Fruit fly (Drosophila melanogaster): ENCODE measurements around the gene Cad86C.
A peak's percentile ranks its signal among the peaks of the same experiment; 100 is the strongest.

Cad86C gene

dm6 chr3R:10875515-10876434, 48.9 kb downstream of the Cad86C start, which contains the start of gene Sodh2 (continued):
- TF ChIP-seq wor (GFP tag; IDR thresholded peaks at IDR 0.05): no peak; the same call in 1 of the 2 replicates
- peak; percentile 80 for TF ChIP-seq CG9437 (GFP tag; optimal IDR thresholded peaks at IDR 0.05)
- TF ChIP-seq Lim3 (GFP tag; IDR thresholded peaks at IDR 0.05): no peak
- TF ChIP-seq grn (GFP tag; optimal IDR thresholded peaks at IDR 0.05): peak; percentile 30
- TF ChIP-seq shn (GFP tag; optimal IDR thresholded peaks at IDR 0.05): no peak
- no peak for TF ChIP-seq CG12744 (GFP tag; optimal IDR thresholded peaks at IDR 0.05)
- peak; percentile 90 for TF ChIP-seq CG13296 (GFP tag; optimal IDR thresholded peaks at IDR 0.05)
- peak; percentile 85 for TF ChIP-seq rib (GFP tag; IDR thresholded peaks at IDR 0.05)
- TF ChIP-seq CG17829 (tag; optimal IDR thresholded peaks at IDR 0.05): peak; percentile 83
- peak; percentile 5 for TF ChIP-seq twi (tag; optimal IDR thresholded peaks at IDR 0.05)
- peak; percentile 34; the same call in 1 of the 2 replicates for TF ChIP-seq ham (GFP tag; IDR thresholded peaks at IDR 0.05)
- peak; percentile 51 for TF ChIP-seq CG8388 (GFP tag; optimal IDR thresholded peaks at IDR 0.05)
- TF ChIP-seq CG4404 (GFP tag; IDR thresholded peaks at IDR 0.05): peak; percentile 37; the same call in 1 of the 2 replicates
- no peak for TF ChIP-seq CG4730 (GFP tag; IDR thresholded peaks at IDR 0.05)
- 0 out of 2 replicates have a peak, but pooled peaks have one; percentile 44 for TF ChIP-seq E2f2 (GFP tag; IDR thresholded peaks at IDR 0.05)
- TF ChIP-seq HHEX (GFP tag; optimal IDR thresholded peaks at IDR 0.05): peak; percentile 84
- peak; percentile 92 for TF ChIP-seq CG2120 (GFP tag; optimal IDR thresholded peaks at IDR 0.05)
- TF ChIP-seq Chrac-16 (GFP tag; optimal IDR thresholded peaks at IDR 0.05): peak; percentile 40
- peak; percentile 45 for TF ChIP-seq CG1647 (GFP tag; optimal IDR thresholded peaks at IDR 0.05)
- TF ChIP-seq ro (GFP tag; IDR thresholded peaks at IDR 0.05): no peak
- TF ChIP-seq CG8290 (GFP tag; optimal IDR thresholded peaks at IDR 0.05): no peak
- peak in 1 of 2 experiments; percentile 94 for TF ChIP-seq CG8290 (tag; optimal IDR thresholded peaks at IDR 0.05)
- peak; percentile 74 for TF ChIP-seq seq (GFP tag; IDR thresholded peaks at IDR 0.05)
- peak; percentile 88 for TF ChIP-seq CG7556 (GFP tag; optimal IDR thresholded peaks at IDR 0.05)
- peak; percentile 11 for TF ChIP-seq Atf-2 (GFP tag; optimal IDR thresholded peaks at IDR 0.05)
- TF ChIP-seq CG12391 (tag; optimal IDR thresholded peaks at IDR 0.05): peak; percentile 77
- TF ChIP-seq ttk (GFP tag; IDR thresholded peaks at IDR 0.05): no peak
- peak; percentile 59 for TF ChIP-seq phol (tag; optimal IDR thresholded peaks at IDR 0.05)
- TF ChIP-seq Blimp-1 (GFP tag; optimal IDR thresholded peaks at IDR 0.05): peak; percentile 75
- TF ChIP-seq bcd (GFP tag; optimal IDR thresholded peaks at IDR 0.05): peak; percentile 79
- TF ChIP-seq zfh2 (GFP tag; optimal IDR thresholded peaks at IDR 0.05): peak; percentile 85
- peak; percentile 64; the same call in 1 of the 2 replicates for TF ChIP-seq Taf1 (GFP tag; IDR thresholded peaks at IDR 0.05)
- peak; percentile 24 for TF ChIP-seq Dad (GFP tag; optimal IDR thresholded peaks at IDR 0.05)
- TF ChIP-seq hth (optimal IDR thresholded peaks at IDR 0.05): no peak
- peak; percentile 81 for TF ChIP-seq CG15269 (tag; optimal IDR thresholded peaks at IDR 0.05)
- peak; percentile 30 to 59 for TF ChIP-seq Pdp1 (GFP tag; optimal IDR thresholded peaks at IDR 0.05)
- TF ChIP-seq Six4 (GFP tag; optimal IDR thresholded peaks at IDR 0.05): peak; percentile 34
- peak; percentile 61 for TF ChIP-seq CG18764 (GFP tag; optimal IDR thresholded peaks at IDR 0.05)
- TF ChIP-seq Ptx1 (GFP tag; IDR thresholded peaks at IDR 0.05): peak; percentile 76
- TF ChIP-seq mld (GFP tag; IDR thresholded peaks at IDR 0.05; ENCODE audit: partially characterized antibody): no peak
- TF ChIP-seq Spps (tag; optimal IDR thresholded peaks at IDR 0.05): peak; percentile 39
- peak; percentile 83 for TF ChIP-seq lmd (GFP tag; IDR thresholded peaks at IDR 0.05)
- peak; percentile 72 for TF ChIP-seq mirr (GFP tag; optimal IDR thresholded peaks at IDR 0.05)
- peak; percentile 47 for TF ChIP-seq CG10654 (GFP tag; optimal IDR thresholded peaks at IDR 0.05)
- peak; percentile 32 for TF ChIP-seq CG12942 (GFP tag; optimal IDR thresholded peaks at IDR 0.05)
- peak; percentile 67 for TF ChIP-seq Antp (GFP tag; optimal IDR thresholded peaks at IDR 0.05)
- TF ChIP-seq repo (GFP tag; optimal IDR thresholded peaks at IDR 0.05): no peak
- TF ChIP-seq CoRest (tag; optimal IDR thresholded peaks at IDR 0.05): peak; percentile 70
- TF ChIP-seq HLHmδ (GFP tag; optimal IDR thresholded peaks at IDR 0.05): peak; percentile 89
- no peak for TF ChIP-seq p53 (GFP tag; optimal IDR thresholded peaks at IDR 0.05)
